Fruit fly (Drosophila melanogaster): ENCODE measurements around the gene CG9399.

The CG9399 gene

dm6 chr3R:9603022-9603942, 29.3 kb upstream of the CG9399 start:
- TF ChIP-seq dmrt11E (tag; optimal IDR thresholded peaks at IDR 0.05) (peak; percentile 7), dpn (GFP tag; optimal IDR thresholded peaks at IDR 0.05) (no peak), sd (tag; optimal IDR thresholded peaks at IDR 0.05) (peak; percentile 93), ac (GFP tag; optimal IDR thresholded peaks at IDR 0.05) (no peak), emc (GFP tag; optimal IDR thresholded peaks at IDR 0.05) (no peak), CG2202 (tag; optimal IDR thresholded peaks at IDR 0.05) (peak; percentile 15), abd-A (tag; optimal IDR thresholded peaks at IDR 0.05) (peak; percentile 81), Eip74EF (GFP tag; optimal IDR thresholded peaks at IDR 0.05) (peak in 1 of 2 experiments; percentile 7), CG9797 (GFP tag; optimal IDR thresholded peaks at IDR 0.05) (no peak), sob (GFP tag; IDR thresholded peaks at IDR 0.05) (0 out of 2 replicates have a peak, but pooled peaks have one; percentile 13), CG1603 (tag; optimal IDR thresholded peaks at IDR 0.05) (peak; percentile 33), CG4730 (GFP tag; IDR thresholded peaks at IDR 0.05) (peak; percentile 25; the same call in 1 of the 2 replicates), CrebB (tag; optimal IDR thresholded peaks at IDR 0.05) (no peak), ATbp (GFP tag; optimal IDR thresholded peaks at IDR 0.05) (peak; percentile 22), sens (GFP tag) (peak; percentile 64), fu2 (GFP tag; optimal IDR thresholded peaks at IDR 0.05) (no peak), Dfd (GFP tag; optimal IDR thresholded peaks at IDR 0.05) (no peak), CG1233 (GFP tag; optimal IDR thresholded peaks at IDR 0.05) (peak; percentile 10), chinmo (GFP tag; IDR thresholded peaks at IDR 0.05; ENCODE audit: partially characterized antibody) (peak; percentile 75; the same call in 1 of the 4 replicates), Dip3 (GFP tag; optimal IDR thresholded peaks at IDR 0.05) (no peak), CG10209 (GFP tag; optimal IDR thresholded peaks at IDR 0.05) (no peak), jumu (GFP tag; optimal IDR thresholded peaks at IDR 0.05) (no peak), vvl (GFP tag; IDR thresholded peaks at IDR 0.05) (peak; percentile 77), her (GFP tag; optimal IDR thresholded peaks at IDR 0.05) (no peak), CoRest (tag; optimal IDR thresholded peaks at IDR 0.05) (no peak), Meics (GFP tag; optimal IDR thresholded peaks at IDR 0.05) (no peak), ro (GFP tag; IDR thresholded peaks at IDR 0.05) (no peak), Mad (GFP tag; optimal IDR thresholded peaks at IDR 0.05) (no peak), HLHmδ (GFP tag; optimal IDR thresholded peaks at IDR 0.05) (peak; percentile 58), Awh (GFP tag; IDR thresholded peaks at IDR 0.05) (peak; percentile 67), CG12769 (tag; optimal IDR thresholded peaks at IDR 0.05) (peak; percentile 9), CG9817 (tag; optimal IDR thresholded peaks at IDR 0.05) (no peak), CG11456 (GFP tag; IDR thresholded peaks at IDR 0.05) (0 out of 3 replicates have a peak, but pooled peaks have one; percentile 18), CG2875 (GFP tag; optimal IDR thresholded peaks at IDR 0.05) (no peak), az2 (GFP tag; optimal IDR thresholded peaks at IDR 0.05) (no peak), CG4360 (GFP tag; IDR thresholded peaks at IDR 0.05) (no peak), Vsx1 (GFP tag; optimal IDR thresholded peaks at IDR 0.05) (peak; percentile 16), otp (GFP tag; IDR thresholded peaks at IDR 0.05) (peak; percentile 40; the same call in 1 of the 3 replicates), Pdp1 (GFP tag; optimal IDR thresholded peaks at IDR 0.05) (no peak), CG13287 (GFP tag; IDR thresholded peaks at IDR 0.05; ENCODE audit: partially characterized antibody) (no peak), Hr51 (GFP tag; optimal IDR thresholded peaks at IDR 0.05) (no peak), Stat92E (GFP tag; optimal IDR thresholded peaks at IDR 0.05) (peak in 1 of 3 experiments; percentile 82), cg (GFP tag; optimal IDR thresholded peaks at IDR 0.05) (peak; percentile 43), oc (tag; optimal IDR thresholded peaks at IDR 0.05) (peak; percentile 55), stwl (tag; optimal IDR thresholded peaks at IDR 0.05) (no peak), CG32772 (GFP tag; IDR thresholded peaks at IDR 0.05) (no peak), CG10462 (GFP tag; optimal IDR thresholded peaks at IDR 0.05) (no peak)

Measured in whole organism, embryonic.